Worm (Caenorhabditis elegans) whole organism, L1 larva: ENCODE results near the gene neg-1.

Experiments used
- C16A3.4 ChIP-seq: fragments of 150-350 bp; optimal IDR thresholded peaks from 2 replicates; lab custom pipeline; 2014; ENCODE audit warnings: missing biosample characterization, missing genetic modification characterization
- F16B12.6 ChIP-seq: fragments of 150-350 bp; optimal IDR thresholded peaks from 2 replicates; lab custom pipeline; 2014; ENCODE audit warnings: missing biosample characterization, missing genetic modification characterization
- aly-2 ChIP-seq: fragments of 150-350 bp; optimal IDR thresholded peaks from 2 replicates; lab custom pipeline; 2014; ENCODE audit warnings: missing biosample characterization, missing genetic modification characterization
- blmp-1 ChIP-seq: fragments of 150-350 bp; optimal IDR thresholded peaks from 2 replicates; lab custom pipeline; 2014; ENCODE audit warnings: missing biosample characterization, missing genetic modification characterization
- ceh-8 ChIP-seq: fragments of 200-800 bp; sonication (Bioruptor generic); optimal IDR thresholded peaks from 2 replicates; lab custom pipeline; 2018; ENCODE audit warnings: mild to moderate bottlenecking, missing genetic modification characterization, moderate library complexity, missing compliant biosample characterization
- ces-1 ChIP-seq: fragments of 150-350 bp; optimal IDR thresholded peaks from 2 replicates; lab custom pipeline; 2014; ENCODE audit warnings: missing biosample characterization, missing genetic modification reagents, missing genetic modification characterization
- efl-1 ChIP-seq, 4 experiments: fragments of 150-350 bp; optimal IDR thresholded peaks in 3 of 4; peaks in 1 of 4; 1 replicate in 1 of 4; 2 replicates in 3 of 4; lab custom pipeline; 2014; ENCODE audit warnings: missing biosample characterization in 2 of 4, missing genetic modification characterization in 2 of 4, missing genetic modification reagents in 2 of 4
- efl-3 ChIP-seq: fragments of 200-800 bp; sonication (Bioruptor generic); optimal IDR thresholded peaks from 2 replicates; lab custom pipeline; 2018; ENCODE audit warnings: mild to moderate bottlenecking, missing genetic modification characterization, missing compliant biosample characterization
- egl-13 ChIP-seq: sonication (generic microtip); optimal IDR thresholded peaks from 2 replicates; lab custom pipeline; 2016; ENCODE audit warnings: missing genotype, missing genetic modification reagents, missing genetic modification characterization, missing compliant biosample characterization
- egl-27 ChIP-seq, 2 experiments: fragments of 150-350 bp in 1 of 2; sonication (generic microtip); optimal IDR thresholded peaks; 3 replicates each; lab custom pipeline; 2017 to 2018; ENCODE audit warnings: missing biosample characterization in 2 of 2, missing genetic modification characterization in 2 of 2, missing genetic modification reagents in 2 of 2
- elt-3 ChIP-seq, 6 experiments: fragments of 150-350 bp in 1 of 6; sonication (generic microtip); optimal IDR thresholded peaks; 2 replicates each; lab custom pipeline; 2017 to 2018; ENCODE audit warnings: missing biosample characterization in 6 of 6, missing genetic modification characterization in 6 of 6, inconsistent platforms in 1 of 6
- fkh-10 ChIP-seq: sonication (generic microtip); optimal IDR thresholded peaks from 2 replicates; lab custom pipeline; 2017; ENCODE audit warnings: missing biosample characterization, missing genetic modification reagents, missing genetic modification characterization
- fkh-4 ChIP-seq: sonication (generic microtip); optimal IDR thresholded peaks from 2 replicates; lab custom pipeline; 2016; ENCODE audit warnings: missing compliant biosample characterization, missing genetic modification characterization, borderline replicate concordance
- fkh-8 ChIP-seq: sonication (generic microtip); optimal IDR thresholded peaks from 2 replicates; lab custom pipeline; 2016; ENCODE audit warnings: mild to moderate bottlenecking, missing genetic modification characterization, missing compliant biosample characterization
- fos-1 ChIP-seq: fragments of 150-350 bp; optimal IDR thresholded peaks from 2 replicates; lab custom pipeline; 2014; ENCODE audit warnings: missing biosample characterization, missing genetic modification characterization
- hlh-17 ChIP-seq: fragments of 200-800 bp; sonication (Bioruptor generic); optimal IDR thresholded peaks from 2 replicates; lab custom pipeline; 2018; ENCODE audit warnings: missing genetic modification characterization, mild to moderate bottlenecking, missing compliant biosample characterization, moderate library complexity, borderline replicate concordance
- hlh-4 ChIP-seq: sonication (generic microtip); optimal IDR thresholded peaks from 2 replicates; lab custom pipeline; 2016; ENCODE audit warnings: mild to moderate bottlenecking, missing genetic modification characterization, missing compliant biosample characterization
- lin-14 ChIP-seq: fragments of 200-800 bp; sonication (Bioruptor generic); optimal IDR thresholded peaks from 2 replicates; lab custom pipeline; 2018; ENCODE audit warnings: mild to moderate bottlenecking, missing genetic modification characterization, moderate library complexity, missing compliant biosample characterization
- lin-15B ChIP-seq: fragments of 150-350 bp; sonication (generic microtip); optimal IDR thresholded peaks from 3 replicates; lab custom pipeline; 2014; ENCODE audit warnings: missing biosample characterization, missing genetic modification characterization
- lir-3 ChIP-seq: sonication (generic microtip); optimal IDR thresholded peaks from 2 replicates; lab custom pipeline; 2016; ENCODE audit warnings: mild to moderate bottlenecking, missing genetic modification characterization, moderate library complexity, missing compliant biosample characterization; ENCODE audit not compliant: poor library complexity
- mdl-1 ChIP-seq, 2 experiments: fragments of 150-350 bp; optimal IDR thresholded peaks; 2 replicates each; lab custom pipeline; 2014 to 2017; ENCODE audit warnings: missing biosample characterization in 2 of 2, missing genetic modification characterization in 2 of 2, inconsistent platforms in 1 of 2
- nhr-11 ChIP-seq: fragments of 150-350 bp; optimal IDR thresholded peaks from 2 replicates; lab custom pipeline; 2014; ENCODE audit warnings: missing biosample characterization, missing genetic modification characterization
- nhr-12 ChIP-seq: sonication (generic microtip); optimal IDR thresholded peaks from 2 replicates; lab custom pipeline; 2017; ENCODE audit warnings: missing biosample characterization, missing genetic modification characterization
- nhr-19 ChIP-seq: fragments of 200-800 bp; sonication (Bioruptor generic); conservative IDR thresholded peaks from 2 replicates; pipeline ENCODE4 v1.3.6; 2022; ENCODE audit warnings: missing genetic modification characterization, missing compliant biosample characterization
- nhr-20 ChIP-seq: sonication (generic microtip); optimal IDR thresholded peaks from 2 replicates; lab custom pipeline; 2016; ENCODE audit warnings: mild to moderate bottlenecking, missing genetic modification characterization, missing compliant biosample characterization
- nhr-28 ChIP-seq: fragments of 150-350 bp; optimal IDR thresholded peaks from 2 replicates; lab custom pipeline; 2014; ENCODE audit warnings: missing biosample characterization, missing genetic modification characterization
- nhr-47 ChIP-seq: sonication (generic microtip); optimal IDR thresholded peaks from 2 replicates; lab custom pipeline; 2016; ENCODE audit warnings: mild to moderate bottlenecking, missing genetic modification characterization, moderate library complexity, missing compliant biosample characterization
- nhr-71 ChIP-seq: sonication (generic microtip); optimal IDR thresholded peaks from 2 replicates; lab custom pipeline; 2016; ENCODE audit warnings: mild to moderate bottlenecking, missing genetic modification characterization, moderate library complexity, missing compliant biosample characterization
- nhr-85 ChIP-seq: sonication (generic microtip); peaks from one replicate; lab custom pipeline; 2016; ENCODE audit warnings: missing genetic modification characterization, inconsistent platforms, missing compliant biosample characterization
- nhr-90 ChIP-seq: sonication (generic microtip); optimal IDR thresholded peaks from 2 replicates; lab custom pipeline; 2016; ENCODE audit warnings: mild to moderate bottlenecking, missing genetic modification characterization, missing compliant biosample characterization; ENCODE audit not compliant: poor library complexity
- pag-3 ChIP-seq: sonication (generic microtip); optimal IDR thresholded peaks from 2 replicates; lab custom pipeline; 2017; ENCODE audit warnings: missing genetic modification characterization, mild to moderate bottlenecking, missing compliant biosample characterization, antibody characterized with exemption, borderline replicate concordance; ENCODE audit not compliant: insufficient read depth
- rnt-1 ChIP-seq: sonication (generic microtip); optimal IDR thresholded peaks from 2 replicates; lab custom pipeline; 2016; ENCODE audit warnings: mild to moderate bottlenecking, missing genetic modification characterization, moderate library complexity, missing compliant biosample characterization
- skn-1 ChIP-seq: fragments of 150-350 bp; optimal IDR thresholded peaks from 2 replicates; lab custom pipeline; 2014; ENCODE audit warnings: missing biosample characterization, missing genetic modification characterization
- snpc-4 ChIP-seq: fragments of 150-350 bp; optimal IDR thresholded peaks from 2 replicates; lab custom pipeline; 2014; ENCODE audit warnings: missing biosample characterization, missing genetic modification characterization
- sptf-1 ChIP-seq: fragments of 150-350 bp; optimal IDR thresholded peaks from 2 replicates; lab custom pipeline; 2014; ENCODE audit warnings: missing biosample characterization, missing genetic modification characterization
- unc-86 ChIP-seq: sonication (generic microtip); optimal IDR thresholded peaks from 2 replicates; lab custom pipeline; 2016; ENCODE audit warnings: missing genetic modification characterization, missing compliant biosample characterization
- unc-98 ChIP-seq: fragments of 200-800 bp; sonication (Bioruptor generic); IDR thresholded peaks from 2 replicates; pipeline ENCODE4 v1.3.6; 2022; ENCODE audit warnings: missing genetic modification characterization, missing compliant biosample characterization
- vab-15 ChIP-seq: sonication (generic microtip); optimal IDR thresholded peaks from 2 replicates; lab custom pipeline; 2017; ENCODE audit warnings: missing genotype, mild to moderate bottlenecking, missing genetic modification characterization, missing compliant biosample characterization
- xbp-1 ChIP-seq: sonication (generic microtip); optimal IDR thresholded peaks from 2 replicates; lab custom pipeline; 2016; ENCODE audit warnings: missing genetic modification characterization, missing compliant biosample characterization
- zag-1 ChIP-seq: fragments of 150-350 bp; optimal IDR thresholded peaks from 2 replicates; lab custom pipeline; 2014; ENCODE audit warnings: missing biosample characterization, missing genetic modification characterization
- ztf-4 ChIP-seq: fragments of 150-350 bp; optimal IDR thresholded peaks from 2 replicates; lab custom pipeline; 2014; ENCODE audit warnings: missing biosample characterization, missing genetic modification characterization

neg-1 gene

DNA sequence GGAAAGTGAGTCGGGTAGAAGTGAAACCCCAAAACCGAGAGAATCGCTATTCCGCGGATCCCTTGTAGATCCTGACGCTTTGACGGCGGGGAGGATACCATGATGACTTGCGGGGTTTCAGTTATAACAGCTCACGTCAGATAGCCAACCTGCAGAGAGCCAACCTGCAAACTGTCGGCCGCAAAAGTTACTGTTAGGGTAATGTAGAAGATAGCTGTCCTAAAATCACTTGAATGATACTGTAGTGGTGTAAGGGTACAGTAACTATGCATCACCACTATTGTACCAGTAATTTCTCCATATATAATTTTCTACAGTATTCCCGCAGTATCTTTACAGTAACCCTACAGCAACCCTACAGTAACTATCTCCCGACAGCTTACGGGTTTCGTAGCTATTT, 42.2 kb downstream of the neg-1 start, which contains the start of gene oac-12:
Gene oac-12 (minus strand): TSS at position 101 of the 400 bp plus-strand sequence.
- TF ChIP-seq efl-3 (no peak), blmp-1 (tag; lab: Kevin White, UChicago) (no peak), nhr-85 (peak; percentile 2)

DNA sequence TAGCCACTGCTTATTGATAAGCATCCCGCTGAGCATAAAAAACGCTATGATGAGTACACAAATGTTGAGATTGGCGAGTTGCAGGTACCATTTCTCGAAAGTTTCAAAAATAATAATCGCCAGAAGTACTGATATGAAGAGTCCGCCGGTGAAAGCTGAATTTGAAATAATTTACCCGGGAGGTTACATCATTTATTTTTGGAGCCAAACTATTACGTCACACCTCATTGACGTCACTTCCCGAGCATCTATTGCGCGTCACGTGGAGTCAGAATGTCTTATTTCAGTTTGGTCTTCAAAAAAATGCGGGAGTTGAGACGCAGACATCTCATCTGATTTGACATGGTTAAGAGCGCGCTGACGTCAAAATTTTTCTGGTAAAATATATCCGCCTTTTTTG, 43.9 kb downstream of the neg-1 start:
- no peak for TF ChIP-seq unc-98 (GFP tag; lab: Robert Waterston, UW)
- TF ChIP-seq, all 84 proteins: peak for 0

DNA sequence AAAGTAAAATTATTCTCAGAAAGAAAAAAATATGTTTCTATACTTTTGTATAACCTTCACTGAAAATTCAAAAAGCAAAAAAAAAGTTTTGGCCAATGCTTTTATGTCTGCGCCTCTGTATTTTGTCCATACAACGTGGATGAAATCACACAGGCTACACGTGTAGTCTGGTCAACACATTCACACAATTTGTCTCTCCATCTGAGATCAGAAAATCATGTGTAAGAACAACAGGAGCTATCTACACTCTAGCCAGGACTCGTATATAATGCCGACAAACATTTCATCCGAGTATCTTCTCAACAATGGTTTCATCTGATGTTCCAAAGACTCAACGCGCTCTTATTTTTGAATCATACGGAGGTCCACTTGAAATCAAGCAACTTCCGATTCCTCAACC, 47.8 kb downstream of the neg-1 start, which contains the start of gene D2063.1:
Gene D2063.1 (plus strand): TSS at position 281 of the 400 bp plus-strand sequence.
- TF ChIP-seq lin-15B (tag; lab: Kevin White, UChicago) (no peak), mdl-1 (tag; optimal IDR thresholded peaks at IDR 0.05; lab: Kevin White, UChicago) (no peak), fkh-4 (tag; lab: Kevin White, UChicago) (no peak), zag-1 (tag; lab: Kevin White, UChicago) (no peak), fkh-10 (GFP tag; lab: Kevin White, UChicago) (no peak), fkh-8 (tag; lab: Kevin White, UChicago) (no peak), C16A3.4 (tag; lab: Kevin White, UChicago) (no peak), lin-14 (peak; percentile 34), hlh-4 (tag; lab: Kevin White, UChicago) (no peak), nhr-47 (tag; lab: Kevin White, UChicago) (no peak), rnt-1 (peak; percentile 58), aly-2 (no peak), ceh-8 (GFP tag; lab: Kevin White, UChicago) (no peak), unc-86 (tag; lab: Kevin White, UChicago) (no peak), skn-1 (tag; lab: Kevin White, UChicago) (no peak), lir-3 (tag; lab: Kevin White, UChicago) (no peak), nhr-12 (tag; lab: Kevin White, UChicago) (no peak), xbp-1 (tag; lab: Kevin White, UChicago) (no peak), efl-1 (optimal IDR thresholded peaks at IDR 0.05; lab: Kevin White, UChicago) (no peak), efl-1 (GFP tag; optimal IDR thresholded peaks at IDR 0.05 in 1 of 2; lab: Kevin White, UChicago) (no peak), nhr-20 (tag; lab: Kevin White, UChicago) (peak; percentile 44), sptf-1 (tag; lab: Kevin White, UChicago) (no peak), nhr-85 (no peak), ztf-4 (tag; lab: Kevin White, UChicago) (no peak), ces-1 (GFP tag; lab: Kevin White, UChicago) (no peak), egl-27 (tag; optimal IDR thresholded peaks at IDR 0.05; lab: Kevin White, UChicago) (no peak), elt-3 (tag; optimal IDR thresholded peaks at IDR 0.05; lab: Kevin White, UChicago) (no peak), nhr-71 (tag; lab: Kevin White, UChicago) (peak; percentile 53), F16B12.6 (tag; lab: Kevin White, UChicago) (no peak), nhr-90 (tag; lab: Kevin White, UChicago) (no peak), pag-3 (tag; lab: Kevin White, UChicago) (no peak), snpc-4 (no peak), nhr-28 (tag; lab: Kevin White, UChicago) (no peak), egl-13 (no peak), nhr-19 (GFP tag; lab: Robert Waterston, UW) (peak; percentile 18; the same call in 1 of the 2 replicates), vab-15 (no peak), hlh-17 (GFP tag; lab: Kevin White, UChicago) (no peak), nhr-11 (tag; lab: Kevin White, UChicago) (peak; percentile 13), fos-1 (tag; lab: Kevin White, UChicago) (no peak)
